Fruit fly (Drosophila melanogaster): ENCODE data around the gene Sk2.

Sk2 gene

DNA sequence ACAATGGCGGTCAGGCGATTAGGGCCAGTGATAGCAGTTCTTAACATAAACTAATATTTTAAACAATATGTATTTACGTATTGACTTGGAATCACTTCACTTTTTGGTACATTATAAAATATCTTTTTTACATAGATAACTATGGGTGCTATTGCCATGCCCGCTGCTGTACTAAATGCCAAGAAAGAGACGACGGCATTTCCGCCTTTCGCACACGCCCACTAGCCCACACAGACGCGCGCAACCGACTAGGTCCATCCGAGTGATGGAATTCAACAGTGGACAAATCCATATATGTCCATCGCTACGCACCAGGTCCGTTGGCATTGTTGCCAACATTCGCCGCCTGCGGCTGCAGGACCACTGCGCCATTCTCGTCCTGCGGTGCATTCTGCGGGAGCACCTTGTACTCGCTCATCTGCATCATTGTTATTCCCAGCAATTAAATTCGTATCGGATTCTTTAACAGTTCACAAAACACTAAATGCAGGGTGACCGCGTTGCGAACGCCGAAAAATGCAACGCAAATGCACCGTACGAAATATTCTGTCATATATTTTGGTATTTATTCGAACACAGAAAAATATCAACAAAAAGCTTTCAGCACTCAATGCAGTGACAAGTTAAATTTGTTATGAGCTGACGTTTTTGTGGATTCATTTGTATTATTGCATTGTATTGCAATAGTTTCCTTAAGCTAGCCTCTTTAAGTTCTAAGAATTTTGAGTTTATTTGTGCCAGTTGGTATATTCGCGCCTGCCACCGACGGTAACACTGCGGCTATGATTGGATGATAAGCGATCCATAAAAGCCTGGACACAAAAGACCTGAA lies at the start of gene Sk2, which contains the start of gene scramb2:
TSS of gene Sk2 (plus strand) at position 763 of the 832 bp plus-strand sequence.
TSS of gene scramb2 (minus strand) at position 488 of the 832 bp plus-strand sequence.
- TF ChIP-seq Dll (optimal IDR thresholded peaks at IDR 0.05) (peak; percentile 52), CG8478 (optimal IDR thresholded peaks at IDR 0.05) (no peak)

DNA sequence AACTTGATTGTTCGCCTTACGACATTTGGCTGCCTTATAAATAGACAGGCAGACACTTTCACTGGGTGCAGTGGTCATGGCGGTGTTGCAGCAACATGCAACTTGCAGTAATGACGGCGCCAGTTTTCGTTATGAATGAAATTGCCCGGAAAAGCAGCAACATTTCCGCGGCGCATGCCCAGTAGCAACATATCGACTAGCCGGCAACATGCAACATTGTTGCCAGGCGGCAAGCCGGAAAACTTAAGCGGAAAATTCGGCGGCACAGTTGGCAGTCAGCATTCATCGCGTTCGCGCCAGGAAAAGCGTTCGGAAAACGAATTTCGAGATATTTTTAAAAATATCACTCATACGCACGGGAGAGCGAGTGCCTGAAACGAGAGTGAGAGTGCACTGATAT lies 45.4 kb upstream of the Sk2 start, which contains the start of gene FMRFaR:
TSS of gene FMRFaR (plus strand) at position 272 of the 400 bp plus-strand sequence.
- TF ChIP-seq psq (optimal IDR thresholded peaks at IDR 0.05): no peak
- no peak for TF ChIP-seq EcR (GFP tag; optimal IDR thresholded peaks at IDR 0.05)
- no peak for TF ChIP-seq Dll (optimal IDR thresholded peaks at IDR 0.05)
- no peak for TF ChIP-seq pan (optimal IDR thresholded peaks at IDR 0.05)
- no peak for TF ChIP-seq CG8478 (optimal IDR thresholded peaks at IDR 0.05)
- TF ChIP-seq usp (GFP tag; optimal IDR thresholded peaks at IDR 0.05): no peak

DNA sequence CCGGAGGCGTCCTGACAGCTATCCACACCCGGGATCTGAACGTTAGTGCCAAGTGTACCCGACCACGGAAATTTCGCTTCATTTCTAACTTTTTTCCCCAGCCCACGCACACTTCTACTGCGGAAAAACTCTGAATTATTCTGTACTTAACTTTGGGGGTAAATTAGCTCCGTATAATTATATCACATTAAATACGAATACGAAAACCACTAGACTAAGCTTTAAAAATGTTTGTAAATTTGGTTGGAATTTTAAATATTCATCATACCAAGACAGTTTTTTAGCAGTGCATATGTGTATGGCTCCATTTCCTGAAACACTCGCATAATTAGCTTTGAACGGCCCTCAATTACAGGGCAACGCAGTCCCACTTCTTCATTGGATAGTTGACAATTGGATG lies 33.4 kb upstream of the Sk2 start:
- no peak for TF ChIP-seq pan (optimal IDR thresholded peaks at IDR 0.05)
- no peak for TF ChIP-seq CG8478 (optimal IDR thresholded peaks at IDR 0.05)
- no peak for TF ChIP-seq psq (optimal IDR thresholded peaks at IDR 0.05)
- no peak for TF ChIP-seq EcR (GFP tag; optimal IDR thresholded peaks at IDR 0.05)
- TF ChIP-seq Dll (optimal IDR thresholded peaks at IDR 0.05): no peak
- no peak for TF ChIP-seq usp (GFP tag; optimal IDR thresholded peaks at IDR 0.05)

DNA sequence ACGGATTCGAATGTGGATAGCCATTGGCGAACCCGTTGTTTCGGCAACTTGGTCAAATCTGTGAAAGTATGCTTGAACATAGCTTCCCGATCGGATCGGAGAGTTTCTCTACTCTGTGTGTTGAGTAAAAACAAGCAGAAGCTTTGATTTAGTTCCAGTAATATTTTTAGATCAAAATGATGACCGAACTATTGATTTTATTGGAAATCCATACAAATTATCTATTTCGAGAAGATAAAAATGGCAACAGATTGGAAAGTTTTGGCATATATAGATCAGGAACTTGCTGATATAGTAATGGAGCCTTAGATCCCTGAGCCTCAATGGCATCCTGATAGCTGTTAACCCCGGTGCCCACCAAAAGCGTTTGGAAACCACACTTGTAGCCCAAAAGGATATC lies 30.9 kb upstream of the Sk2 start, which contains the start of gene CG32488:
TSS of gene CG32488 (minus strand) at position 101 of the 400 bp plus-strand sequence.
- TF ChIP-seq CG8478 (optimal IDR thresholded peaks at IDR 0.05) (no peak), psq (optimal IDR thresholded peaks at IDR 0.05) (no peak), pan (optimal IDR thresholded peaks at IDR 0.05) (no peak), Dll (optimal IDR thresholded peaks at IDR 0.05) (no peak)

DNA sequence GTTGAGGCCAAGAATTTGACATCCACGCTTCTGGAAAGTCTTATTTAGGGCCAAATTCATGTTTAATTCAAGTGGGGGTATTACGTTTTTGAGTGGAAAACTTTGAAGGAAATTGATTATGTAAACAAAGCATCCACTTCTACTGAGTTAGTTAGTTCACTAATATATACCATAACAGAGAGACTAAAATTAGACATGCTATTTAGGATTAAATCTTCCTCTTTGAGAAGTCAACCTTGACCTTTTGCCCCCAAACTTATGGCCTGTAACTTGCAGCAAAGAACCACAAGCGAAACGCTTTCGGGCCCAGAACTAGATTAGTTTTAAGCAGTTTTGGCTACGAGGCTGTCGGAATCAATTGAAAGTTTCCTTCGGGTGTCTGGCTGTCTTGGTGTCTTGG lies 29.7 kb upstream of the Sk2 start, which contains the start of gene CG32487:
TSS of gene CG32487 (minus strand) at position 101 of the 400 bp plus-strand sequence.
- no peak for TF ChIP-seq EcR (GFP tag; optimal IDR thresholded peaks at IDR 0.05)
- no peak for TF ChIP-seq Dll (optimal IDR thresholded peaks at IDR 0.05)
- TF ChIP-seq CG8478 (optimal IDR thresholded peaks at IDR 0.05): no peak
- no peak for TF ChIP-seq psq (optimal IDR thresholded peaks at IDR 0.05)
- no peak for TF ChIP-seq usp (GFP tag; optimal IDR thresholded peaks at IDR 0.05)

DNA sequence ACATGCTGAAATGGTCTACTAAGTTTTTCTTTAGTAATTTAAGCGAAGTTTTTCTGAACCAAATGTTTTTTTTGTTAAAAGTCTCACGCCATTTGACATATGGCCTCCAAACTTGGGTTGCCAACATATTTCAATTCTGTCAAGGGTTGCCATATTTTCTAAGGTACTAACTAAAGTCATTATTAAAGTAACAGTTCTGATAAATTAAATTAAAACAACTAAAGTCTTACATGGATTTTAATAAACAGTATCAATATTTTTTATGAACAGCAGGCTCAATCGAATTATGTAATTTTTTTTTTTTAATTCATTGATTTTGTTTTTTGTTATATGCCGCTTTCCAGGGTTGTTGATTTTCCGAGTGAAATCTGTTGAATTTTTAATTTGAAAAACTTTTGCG lies 20.5 kb upstream of the Sk2 start, which contains the start of gene aly:
TSS of gene aly (minus strand) at position 101 of the 400 bp plus-strand sequence.
- no peak for TF ChIP-seq Dll (optimal IDR thresholded peaks at IDR 0.05)
- no peak for TF ChIP-seq EcR (GFP tag; optimal IDR thresholded peaks at IDR 0.05)
- TF ChIP-seq psq (optimal IDR thresholded peaks at IDR 0.05): no peak
- TF ChIP-seq pan (optimal IDR thresholded peaks at IDR 0.05): no peak
- no peak for TF ChIP-seq CG8478 (optimal IDR thresholded peaks at IDR 0.05)
- no peak for TF ChIP-seq usp (GFP tag; optimal IDR thresholded peaks at IDR 0.05)

DNA sequence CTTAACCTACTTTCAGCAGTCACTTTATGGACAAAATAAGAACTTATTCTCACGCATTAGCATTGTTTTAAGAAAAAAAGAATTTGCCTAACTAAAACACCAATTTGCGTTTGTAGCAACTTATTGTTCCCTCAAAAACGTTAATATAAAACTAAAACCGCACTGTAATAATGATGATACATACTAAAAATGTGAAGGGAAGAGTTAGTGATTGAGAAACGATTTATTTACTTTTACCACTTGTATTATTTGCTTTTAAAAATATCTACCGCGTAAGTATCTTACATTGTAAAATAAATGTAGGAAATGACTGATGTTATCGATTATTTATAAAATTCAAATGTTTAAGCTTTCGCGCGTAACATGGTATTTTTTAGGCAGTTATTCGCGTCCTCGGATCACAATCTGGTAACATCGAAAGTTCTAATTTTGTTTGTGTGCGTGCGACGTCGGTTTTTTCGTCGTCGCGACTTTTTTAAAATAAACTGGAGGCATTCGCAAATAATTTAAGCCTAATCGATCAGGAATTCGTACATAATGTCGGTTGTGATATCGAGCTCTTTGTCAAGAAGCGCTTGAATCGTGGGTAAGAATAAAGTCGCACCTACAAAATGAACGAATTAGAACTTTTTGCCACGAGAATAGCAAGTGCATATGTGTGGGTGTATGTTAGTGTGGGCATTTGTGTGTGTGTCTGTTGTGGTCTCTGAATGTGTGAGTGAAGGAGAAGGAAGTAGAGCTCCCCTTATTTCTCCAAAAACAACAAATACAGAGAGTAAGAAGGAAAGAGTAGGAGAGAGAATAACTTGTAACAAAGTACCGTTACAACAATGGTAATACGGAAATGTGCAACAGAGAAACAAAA lies 11.9 kb upstream of the Sk2 start, which contains the start of gene CG2162:
TSS of gene CG2162 (plus strand) at position 418 of the 865 bp plus-strand sequence.
- TF ChIP-seq usp (GFP tag; optimal IDR thresholded peaks at IDR 0.05): no peak
- TF ChIP-seq pan (optimal IDR thresholded peaks at IDR 0.05): no peak
- peak; percentile 74 for TF ChIP-seq CG8478 (optimal IDR thresholded peaks at IDR 0.05)

DNA sequence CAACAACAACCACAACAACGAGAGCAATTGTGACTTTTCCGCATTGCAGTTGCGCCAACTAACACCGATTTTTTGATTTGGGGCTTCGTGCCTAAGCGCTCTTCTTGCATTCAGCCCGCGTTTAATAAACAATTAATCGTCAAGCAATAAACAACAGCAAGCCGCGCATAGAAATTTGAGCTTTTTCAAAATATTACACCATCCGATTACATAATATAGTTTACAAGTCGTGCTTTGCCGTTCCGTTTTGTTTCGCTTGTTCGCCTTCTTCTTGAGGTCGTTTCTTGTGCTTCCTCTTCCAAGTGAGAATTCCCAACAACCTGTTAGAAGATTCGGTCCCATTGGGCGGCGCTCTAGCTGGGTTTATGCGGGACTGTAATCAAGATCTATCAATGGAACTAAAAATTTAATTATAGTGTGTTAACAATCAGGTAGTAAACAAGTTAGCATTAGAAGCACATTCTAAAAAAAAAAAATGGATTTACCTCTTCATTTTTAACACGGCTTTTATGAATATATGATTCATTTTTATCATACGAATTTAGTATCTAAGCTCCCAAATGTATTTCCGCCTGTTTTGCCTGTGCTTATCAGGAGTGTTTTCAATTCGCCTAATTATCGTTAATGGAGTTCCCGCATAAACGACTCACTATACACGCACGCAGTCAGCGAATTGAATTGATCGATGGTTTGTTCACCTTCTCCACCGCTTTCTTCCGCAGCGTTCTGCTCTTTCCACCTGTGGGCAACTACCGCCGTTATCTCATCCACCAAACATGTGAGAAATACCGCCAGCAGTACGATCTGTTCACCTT lies 10.9 kb upstream of the Sk2 start:
- TF ChIP-seq CG8478 (optimal IDR thresholded peaks at IDR 0.05) (no peak), EcR (GFP tag; optimal IDR thresholded peaks at IDR 0.05) (no peak), psq (optimal IDR thresholded peaks at IDR 0.05) (no peak), Dll (optimal IDR thresholded peaks at IDR 0.05) (no peak), pan (optimal IDR thresholded peaks at IDR 0.05) (no peak), usp (GFP tag; optimal IDR thresholded peaks at IDR 0.05) (no peak)

DNA sequence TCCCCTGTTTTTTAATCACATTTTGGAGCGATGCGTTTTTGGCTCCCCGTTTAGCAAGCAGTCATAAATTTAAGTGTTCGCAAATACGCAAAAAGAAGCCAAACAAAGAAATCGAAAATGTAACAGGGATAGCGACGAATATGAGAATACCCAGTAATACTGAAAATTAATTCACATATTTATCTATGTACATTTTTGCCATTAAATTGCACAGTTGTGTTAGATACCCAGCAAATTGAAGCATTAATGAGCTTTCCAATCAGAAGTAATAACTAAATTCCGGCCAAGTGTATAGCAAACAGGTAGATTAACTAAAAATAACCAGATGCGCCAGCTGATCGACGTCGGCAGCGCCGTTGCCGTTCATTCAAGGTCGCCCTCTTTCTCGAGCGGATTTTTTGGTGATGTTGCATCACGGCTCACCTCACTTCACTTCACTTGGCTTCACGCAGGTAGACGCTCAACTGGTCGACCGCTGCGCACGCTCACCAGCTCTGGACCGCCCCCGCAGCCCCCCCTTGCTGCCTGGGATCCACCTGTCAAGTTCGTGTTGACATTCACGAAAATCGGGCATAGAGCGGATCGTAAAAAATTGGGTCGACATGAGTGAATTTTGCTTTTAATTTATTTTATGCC lies 9.8 kb upstream of the Sk2 start:
- TF ChIP-seq pan (optimal IDR thresholded peaks at IDR 0.05) (peak; percentile 77), Dll (optimal IDR thresholded peaks at IDR 0.05) (no peak)

DNA sequence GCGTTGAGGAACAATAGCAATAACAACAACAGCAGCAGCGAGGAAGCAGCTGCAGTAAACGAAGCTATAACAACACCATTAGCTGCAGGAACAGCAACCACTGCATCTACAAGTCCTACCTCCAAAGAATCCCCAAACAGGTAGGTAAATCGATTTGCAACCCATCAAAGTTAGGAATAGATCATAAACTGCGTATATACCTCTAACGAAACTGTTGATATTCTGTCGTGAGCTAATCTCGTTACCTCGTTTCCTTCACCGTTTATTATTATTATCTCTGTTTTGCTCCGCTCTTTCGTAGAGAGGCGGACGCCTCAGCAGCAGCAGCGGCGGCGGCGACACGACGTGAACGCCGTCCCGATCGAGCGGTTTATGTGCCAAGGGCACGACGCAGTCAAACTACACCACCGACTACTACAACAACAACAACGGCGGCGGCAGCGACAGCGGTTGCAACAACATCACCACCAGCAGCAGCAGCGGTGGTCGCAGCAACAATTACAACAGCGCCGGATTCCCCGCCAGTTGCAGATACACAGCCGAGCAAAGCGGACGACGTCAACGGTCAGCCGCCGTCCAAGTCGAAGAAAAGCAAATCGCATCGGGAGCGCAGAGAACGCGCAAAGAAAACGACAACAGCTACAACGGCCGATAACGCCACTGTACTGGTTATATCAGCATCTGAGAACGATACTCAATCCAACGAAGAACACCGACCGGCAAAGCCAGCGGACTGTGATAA lies 8.9 kb upstream of the Sk2 start:
- no peak for TF ChIP-seq pan (optimal IDR thresholded peaks at IDR 0.05)
- TF ChIP-seq psq (optimal IDR thresholded peaks at IDR 0.05): no peak
- TF ChIP-seq CG8478 (optimal IDR thresholded peaks at IDR 0.05): no peak
- no peak for TF ChIP-seq EcR (GFP tag; optimal IDR thresholded peaks at IDR 0.05)
- TF ChIP-seq usp (GFP tag; optimal IDR thresholded peaks at IDR 0.05): no peak
